Worm (Caenorhabditis elegans): ENCODE results near the gene sqst-3.

The sqst-3 gene

ce11 chrV:19230413-19230812 is at the start of gene sqst-3:
Gene sqst-3 (plus strand): TSS chrV:19230782.
- TF ChIP-seq sem-2 (GFP tag; optimal IDR thresholded peaks at IDR 0.05), result no peak
- no peak for TF ChIP-seq tbx-8 (GFP tag; optimal IDR thresholded peaks at IDR 0.05)
- TF ChIP-seq snpc-4 (tag; optimal IDR thresholded peaks at IDR 0.05), result no peak
- no peak for TF ChIP-seq nhr-2 (tag; optimal IDR thresholded peaks at IDR 0.05)
- TF ChIP-seq ceh-39 (tag; optimal IDR thresholded peaks at IDR 0.05), result no peak
- no peak for TF ChIP-seq unc-120 (tag; optimal IDR thresholded peaks at IDR 0.05; ENCODE audit: poor library complexity, severe bottlenecking)
- TF ChIP-seq mab-5 (tag; optimal IDR thresholded peaks at IDR 0.05), result no peak
- TF ChIP-seq ceh-83 (GFP tag; optimal IDR thresholded peaks at IDR 0.05), result no peak
- TF ChIP-seq drap-1 (GFP tag; optimal IDR thresholded peaks at IDR 0.05), result no peak
- TF ChIP-seq nhr-28 (tag; optimal IDR thresholded peaks at IDR 0.05), result no peak
- no peak for TF ChIP-seq unc-39 (tag; optimal IDR thresholded peaks at IDR 0.05)
- no peak for TF ChIP-seq mep-1 (tag; optimal IDR thresholded peaks at IDR 0.05)
- TF ChIP-seq nhr-12 (tag; optimal IDR thresholded peaks at IDR 0.05), result no peak
- TF ChIP-seq nhr-237 (tag; optimal IDR thresholded peaks at IDR 0.05), result no peak
- no peak for TF ChIP-seq ces-1 (GFP tag; optimal IDR thresholded peaks at IDR 0.05)
- TF ChIP-seq lsy-2 (tag; optimal IDR thresholded peaks at IDR 0.05), result no peak
- TF ChIP-seq ham-2 (GFP tag; optimal IDR thresholded peaks at IDR 0.05), result no peak

ce11 chrV:19181684-19182083 is 48.9 kb upstream of the sqst-3 start:
- no peak for TF ChIP-seq nhr-28 (tag; optimal IDR thresholded peaks at IDR 0.05)
- peak; percentile 45 for TF ChIP-seq lsy-2 (tag; optimal IDR thresholded peaks at IDR 0.05)
- peak; percentile 38 for TF ChIP-seq hlh-1 (tag; optimal IDR thresholded peaks at IDR 0.05)
- TF ChIP-seq unc-62 (GFP tag; optimal IDR thresholded peaks at IDR 0.05), result peak; percentile 83
- no peak for TF ChIP-seq nhr-12 (tag; optimal IDR thresholded peaks at IDR 0.05)

ce11 chrV:19189963-19190597 is 40.5 kb upstream of the sqst-3 start, which contains the start of the genes Y39B6A.3 and pph-5:
Gene Y39B6A.3 (minus strand): TSS chrV:19190013.
Gene pph-5 (plus strand): TSS chrV:19190547.
- TF ChIP-seq ceh-39 (tag; optimal IDR thresholded peaks at IDR 0.05) (no peak), nhr-2 (tag; optimal IDR thresholded peaks at IDR 0.05) (no peak), ham-2 (GFP tag; optimal IDR thresholded peaks at IDR 0.05) (no peak), lin-32 (GFP tag; optimal IDR thresholded peaks at IDR 0.05) (no peak), unc-62 (GFP tag; optimal IDR thresholded peaks at IDR 0.05) (no peak), hlh-1 (tag; optimal IDR thresholded peaks at IDR 0.05) (no peak), sptf-1 (tag; optimal IDR thresholded peaks at IDR 0.05) (peak; percentile 13), lsy-2 (tag; optimal IDR thresholded peaks at IDR 0.05) (peak; percentile 13), mep-1 (tag; optimal IDR thresholded peaks at IDR 0.05) (peak; percentile 20), snpc-4 (tag; optimal IDR thresholded peaks at IDR 0.05) (no peak), nhr-237 (tag; optimal IDR thresholded peaks at IDR 0.05) (peak; percentile 57), ces-1 (GFP tag; optimal IDR thresholded peaks at IDR 0.05) (peak; percentile 20), bed-3 (GFP tag; optimal IDR thresholded peaks at IDR 0.05) (no peak), cnd-1 (tag; optimal IDR thresholded peaks at IDR 0.05) (no peak), ztf-11 (tag; optimal IDR thresholded peaks at IDR 0.05) (no peak), pha-4 (tag; optimal IDR thresholded peaks at IDR 0.05) (no peak), blmp-1 (tag; optimal IDR thresholded peaks at IDR 0.05) (no peak), tbx-8 (GFP tag; optimal IDR thresholded peaks at IDR 0.05) (no peak), mls-2 (tag; optimal IDR thresholded peaks at IDR 0.05) (no peak), lin-13 (tag; optimal IDR thresholded peaks at IDR 0.05) (no peak), ceh-43 (GFP tag; optimal IDR thresholded peaks at IDR 0.05) (no peak), elt-3 (tag; optimal IDR thresholded peaks at IDR 0.05) (no peak), M03D4.4 (tag; optimal IDR thresholded peaks at IDR 0.05) (no peak), unc-120 (tag; optimal IDR thresholded peaks at IDR 0.05; ENCODE audit: poor library complexity, severe bottlenecking) (no peak), sem-2 (GFP tag; optimal IDR thresholded peaks at IDR 0.05) (no peak), mab-5 (tag; optimal IDR thresholded peaks at IDR 0.05) (no peak)

ce11 chrV:19201190-19201589 is 29.4 kb upstream of the sqst-3 start:
- no peak for TF ChIP-seq ztf-11 (tag; optimal IDR thresholded peaks at IDR 0.05)
- no peak for TF ChIP-seq sem-2 (GFP tag; optimal IDR thresholded peaks at IDR 0.05)
- TF ChIP-seq sptf-1 (tag; optimal IDR thresholded peaks at IDR 0.05), result no peak
- TF ChIP-seq ham-2 (GFP tag; optimal IDR thresholded peaks at IDR 0.05), result no peak
- TF ChIP-seq snpc-4 (tag; optimal IDR thresholded peaks at IDR 0.05), result no peak
- TF ChIP-seq ceh-39 (tag; optimal IDR thresholded peaks at IDR 0.05), result no peak
- no peak for TF ChIP-seq bed-3 (GFP tag; optimal IDR thresholded peaks at IDR 0.05)
- no peak for TF ChIP-seq mep-1 (tag; optimal IDR thresholded peaks at IDR 0.05)
- TF ChIP-seq nhr-76 (tag; optimal IDR thresholded peaks at IDR 0.05), result no peak
